Worm (Caenorhabditis elegans): Measurements from ENCODE around the gene clc-29.

ce11 chrIII:8325574-8326513 lies 21.9 kb downstream of the clc-29 start, which contains the start of gene ZC262.13:
- TF ChIP-seq ama-1 (optimal IDR thresholded peaks at IDR 0.05) = no peak
- no peak for TF ChIP-seq hnd-1 (tag; optimal IDR thresholded peaks at IDR 0.05)

Data from whole organism, early embryonic.